Fruit fly (Drosophila melanogaster) whole organism, embryonic: ENCODE results near the gene fz3.
A peak's percentile ranks its signal among the peaks of the same experiment; 100 is the strongest.

ENCODE experiments used
- Atf6 ChIP-seq: fragments of 200-800 bp; sonication (Bioruptor generic); IDR thresholded peaks from 2 replicates; pipeline ENCODE4 v1.3.6; 2022; ENCODE audit warnings: missing biosample characterization, missing genetic modification characterization
- Bteb2 ChIP-seq: fragments of 200-800 bp; sonication (Bioruptor generic); optimal IDR thresholded peaks from 2 replicates; lab custom pipeline; 2016; ENCODE audit warnings: missing biosample characterization, missing genetic modification characterization
- CG10209 ChIP-seq: fragments of 200-800 bp; sonication (Bioruptor generic); optimal IDR thresholded peaks from 3 replicates; lab custom pipeline; 2017; ENCODE audit warnings: missing biosample characterization, mild to moderate bottlenecking, missing genetic modification characterization, missing genetic modification reagents
- CG10267 ChIP-seq: fragments of 200-800 bp; sonication (Bioruptor generic); optimal IDR thresholded peaks from 2 replicates; lab custom pipeline; 2018; ENCODE audit warnings: missing biosample characterization, mild to moderate bottlenecking, missing genetic modification characterization, moderate library complexity
- CG11093 ChIP-seq: fragments of 200-800 bp; sonication (Bioruptor generic); IDR thresholded peaks from 3 replicates; pipeline ENCODE4 v1.3.6; 2022; ENCODE audit warnings: missing biosample characterization, missing genetic modification characterization
- CG11723 ChIP-seq: fragments of 200-800 bp; sonication (Bioruptor generic); optimal IDR thresholded peaks from 2 replicates; lab custom pipeline; 2017; ENCODE audit warnings: missing biosample characterization, mild to moderate bottlenecking, missing genetic modification characterization
- CG12071 ChIP-seq: fragments of 200-800 bp; sonication (Bioruptor generic); optimal IDR thresholded peaks from 3 replicates; lab custom pipeline; 2018; ENCODE audit warnings: missing biosample characterization, mild to moderate bottlenecking, missing genetic modification characterization
- CG14710 ChIP-seq: fragments of 200-800 bp; sonication (Bioruptor generic); optimal IDR thresholded peaks from 3 replicates; lab custom pipeline; 2019; ENCODE audit warnings: missing biosample characterization, mild to moderate bottlenecking, missing genetic modification characterization, moderate library complexity
- CG17829 ChIP-seq: fragments of 200-800 bp; optimal IDR thresholded peaks from 2 replicates; lab custom pipeline; 2019; ENCODE audit warnings: missing biosample characterization, mild to moderate bottlenecking, missing genetic modification characterization, moderate library complexity
- CG2116 ChIP-seq: fragments of 200-800 bp; sonication (Bioruptor generic); optimal IDR thresholded peaks from 3 replicates; lab custom pipeline; 2018; ENCODE audit warnings: missing biosample characterization, mild to moderate bottlenecking, missing genetic modification characterization
- CG2712 ChIP-seq: fragments of 200-800 bp; optimal IDR thresholded peaks from 3 replicates; lab custom pipeline; 2019; ENCODE audit warnings: missing biosample characterization, mild to moderate bottlenecking, missing genetic modification characterization, moderate library complexity
- CG2875 ChIP-seq: fragments of 200-800 bp; sonication (Bioruptor generic); optimal IDR thresholded peaks from 2 replicates; lab custom pipeline; 2017; ENCODE audit warnings: missing biosample characterization, mild to moderate bottlenecking, missing genetic modification characterization, missing genetic modification reagents
- CG31441 ChIP-seq: fragments of 200-800 bp; sonication (Bioruptor generic); IDR thresholded peaks from 2 replicates; pipeline ENCODE4 v1.3.6; 2022; ENCODE audit warnings: missing biosample characterization, missing genetic modification characterization
- CG4424 ChIP-seq: fragments of 200-800 bp; sonication (Bioruptor generic); optimal IDR thresholded peaks from 3 replicates; lab custom pipeline; 2016; ENCODE audit warnings: missing biosample characterization, missing genetic modification characterization
- CG5953 ChIP-seq: fragments of 200-800 bp; sonication (Bioruptor generic); IDR thresholded peaks from 2 replicates; pipeline ENCODE4 v1.3.6; 2022; ENCODE audit warnings: missing biosample characterization, missing genetic modification characterization
- CG7839 ChIP-seq: fragments of 200-800 bp; sonication (Bioruptor generic); optimal IDR thresholded peaks from 3 replicates; lab custom pipeline; 2018; ENCODE audit warnings: missing biosample characterization, mild to moderate bottlenecking, missing genetic modification characterization, moderate library complexity
- CG8944 ChIP-seq: fragments of 200-800 bp; sonication (Bioruptor generic); optimal IDR thresholded peaks from 3 replicates; lab custom pipeline; 2016; ENCODE audit warnings: missing biosample characterization, missing genetic modification characterization
- Deaf1 ChIP-seq: fragments of 200-800 bp; optimal IDR thresholded peaks from 3 replicates; lab custom pipeline; 2019; ENCODE audit warnings: missing biosample characterization, mild to moderate bottlenecking, missing genetic modification characterization, moderate library complexity
- Dp ChIP-seq: fragments of 200-800 bp; sonication (Bioruptor generic); optimal IDR thresholded peaks from 2 replicates; lab custom pipeline; 2018; ENCODE audit warnings: missing biosample characterization, mild to moderate bottlenecking, missing genetic modification characterization, moderate library complexity
- Dref ChIP-seq: fragments of 200-800 bp; sonication (Bioruptor generic); IDR thresholded peaks from 2 replicates; pipeline ENCODE4 v1.3.6; 2022; ENCODE audit warnings: missing biosample characterization, missing genetic modification characterization
- E2f1 ChIP-seq: fragments of 200-800 bp; sonication (Bioruptor generic); IDR thresholded peaks from 2 replicates; pipeline ENCODE4 v1.3.6; 2022; ENCODE audit warnings: missing biosample characterization, missing genetic modification characterization
- Fer2 ChIP-seq: fragments of 200-800 bp; sonication (Bioruptor generic); optimal IDR thresholded peaks from 2 replicates; lab custom pipeline; 2018; ENCODE audit warnings: missing biosample characterization, mild to moderate bottlenecking, missing genetic modification characterization, moderate library complexity
- H15 ChIP-seq: fragments of 200-800 bp; sonication (Bioruptor generic); IDR thresholded peaks from 3 replicates; pipeline ENCODE4 v1.3.6; 2022; ENCODE audit warnings: missing biosample characterization, missing genetic modification characterization
- HLH3B ChIP-seq: fragments of 200-800 bp; sonication (Bioruptor generic); IDR thresholded peaks from 2 replicates; pipeline ENCODE4 v1.3.6; 2022; ENCODE audit warnings: missing biosample characterization, missing genetic modification characterization
- Med ChIP-seq: fragments of 200-800 bp; sonication (Bioruptor generic); peaks from one replicate; lab custom pipeline; 2016; ENCODE audit warnings: missing biosample characterization, missing genetic modification characterization, mild to moderate bottlenecking, inconsistent platforms, moderate library complexity
- Neu2 ChIP-seq: fragments of 200-800 bp; sonication (Bioruptor generic); optimal IDR thresholded peaks from 3 replicates; lab custom pipeline; 2016; ENCODE audit warnings: missing biosample characterization, missing genetic modification characterization, borderline replicate concordance
- Ptx1 ChIP-seq: fragments of 200-800 bp; sonication (Bioruptor generic); IDR thresholded peaks from 2 replicates; pipeline ENCODE4 v1.3.6; 2022; ENCODE audit warnings: missing biosample characterization, missing genetic modification characterization
- Ravus ChIP-seq: fragments of 200-800 bp; sonication (Bioruptor generic); IDR thresholded peaks from 2 replicates; pipeline ENCODE4 v1.3.6; 2022; ENCODE audit warnings: missing biosample characterization, missing genetic modification characterization
- Side ChIP-seq: fragments of 200-800 bp; sonication (Bioruptor generic); optimal IDR thresholded peaks from 2 replicates; lab custom pipeline; 2016; ENCODE audit warnings: missing biosample characterization, missing genetic modification characterization
- ap ChIP-seq: fragments of 200-800 bp; sonication (Bioruptor generic); IDR thresholded peaks from 2 replicates; pipeline ENCODE4 v1.3.6; 2022; ENCODE audit warnings: missing biosample characterization, missing genetic modification characterization
- bab2 ChIP-seq: fragments of 200-800 bp; sonication (Bioruptor generic); optimal IDR thresholded peaks from 2 replicates; lab custom pipeline; 2016; ENCODE audit warnings: missing biosample characterization, missing genetic modification characterization
- br ChIP-seq: fragments of >200 bp; optimal IDR thresholded peaks from 2 replicates; lab custom pipeline; 2017
- ci ChIP-seq: fragments of 200-800 bp; sonication (Bioruptor generic); IDR thresholded peaks from 3 replicates; pipeline ENCODE4 v1.3.6; 2022; ENCODE audit warnings: missing biosample characterization, missing genetic modification characterization
- dmrt11E ChIP-seq: fragments of 200-800 bp; sonication (Bioruptor generic); optimal IDR thresholded peaks from 3 replicates; lab custom pipeline; 2018; ENCODE audit warnings: missing biosample characterization, mild to moderate bottlenecking, missing genetic modification characterization, moderate library complexity
- fd64A ChIP-seq: fragments of 200-800 bp; sonication (Bioruptor generic); optimal IDR thresholded peaks from 3 replicates; lab custom pipeline; 2018; ENCODE audit warnings: missing biosample characterization, mild to moderate bottlenecking, missing genetic modification characterization
- gsb-n ChIP-seq: fragments of 200-800 bp; sonication (Bioruptor generic); optimal IDR thresholded peaks from 3 replicates; lab custom pipeline; 2018; ENCODE audit warnings: missing biosample characterization, mild to moderate bottlenecking, missing genetic modification characterization
- jumu ChIP-seq: fragments of 200-800 bp; sonication (Bioruptor generic); optimal IDR thresholded peaks from 3 replicates; lab custom pipeline; 2016; ENCODE audit warnings: missing biosample characterization, missing genetic modification characterization
- lab ChIP-seq: fragments of 200-800 bp; sonication (Bioruptor generic); optimal IDR thresholded peaks from 3 replicates; lab custom pipeline; 2017; ENCODE audit warnings: missing biosample characterization, missing genetic modification characterization, mild to moderate bottlenecking, moderate library complexity, missing genetic modification reagents
- mam ChIP-seq: fragments of 200-800 bp; sonication (Bioruptor generic); optimal IDR thresholded peaks from 3 replicates; lab custom pipeline; 2016; ENCODE audit warnings: missing biosample characterization, missing genetic modification characterization
- otp ChIP-seq: fragments of 200-800 bp; sonication (Bioruptor generic); IDR thresholded peaks from 3 replicates; pipeline ENCODE4, ENCODE4 v1.3.6; 2022; ENCODE audit warnings: missing biosample characterization, missing genetic modification characterization
- phol ChIP-seq: fragments of 200-800 bp; sonication (Bioruptor generic); optimal IDR thresholded peaks from 3 replicates; lab custom pipeline; 2018; ENCODE audit warnings: missing biosample characterization, mild to moderate bottlenecking, missing genetic modification characterization, moderate library complexity
- pnt ChIP-seq: fragments of 200-800 bp; sonication (Bioruptor generic); optimal IDR thresholded peaks from 3 replicates; lab custom pipeline; 2016; ENCODE audit warnings: missing biosample characterization, missing genetic modification characterization
- pzg ChIP-seq: fragments of 200-800 bp; sonication (Bioruptor generic); optimal IDR thresholded peaks from 3 replicates; lab custom pipeline; 2018; ENCODE audit warnings: missing biosample characterization, mild to moderate bottlenecking, missing genetic modification characterization, moderate library complexity
- row ChIP-seq: fragments of 200-800 bp; sonication (Bioruptor generic); IDR thresholded peaks from 3 replicates; pipeline ENCODE4 v1.3.6; 2022; ENCODE audit warnings: missing biosample characterization, missing genetic modification characterization
- sens ChIP-seq: fragments of 200-800 bp; sonication (Bioruptor generic); peaks from one replicate; lab custom pipeline; 2016; ENCODE audit warnings: missing biosample characterization, missing genetic modification characterization
- slbo ChIP-seq: fragments of 200-800 bp; sonication (Bioruptor generic); IDR thresholded peaks from 2 replicates; pipeline ENCODE4 v1.3.6; 2022; ENCODE audit warnings: missing biosample characterization, missing genetic modification characterization
- sqz ChIP-seq: fragments of 200-800 bp; sonication (Bioruptor generic); optimal IDR thresholded peaks from 3 replicates; lab custom pipeline; 2018; ENCODE audit warnings: missing biosample characterization, mild to moderate bottlenecking, missing genetic modification characterization
- sr ChIP-seq: fragments of 200-800 bp; sonication (Bioruptor generic); IDR thresholded peaks from 3 replicates; pipeline ENCODE4 v1.3.6; 2022; ENCODE audit warnings: missing biosample characterization, missing genetic modification characterization
- vvl ChIP-seq: fragments of 200-800 bp; sonication (Bioruptor generic); IDR thresholded peaks from 2 replicates; pipeline ENCODE4 v1.3.6; 2022; ENCODE audit warnings: missing biosample characterization, missing genetic modification characterization
- zen ChIP-seq: fragments of 200-800 bp; sonication (Bioruptor generic); optimal IDR thresholded peaks from 3 replicates; lab custom pipeline; 2018; ENCODE audit warnings: missing biosample characterization, mild to moderate bottlenecking, missing genetic modification characterization, moderate library complexity

fz3 gene

dm6 chrX:771431-772064, 1.8 kb downstream of the fz3 start (continued):
- TF ChIP-seq CG11093 (GFP tag; lab: Robert Waterston, UW): 0 out of 3 replicates have a peak, but pooled peaks have one; percentile 14
- peak; percentile 48 for TF ChIP-seq gsb-n (tag; lab: Kevin White, UChicago)
- peak; percentile 54 for TF ChIP-seq row (GFP tag; lab: Robert Waterston, UW)
- no peak for TF ChIP-seq Dp (GFP tag; lab: Kevin White, UChicago)
- TF ChIP-seq Ravus (GFP tag; lab: Robert Waterston, UW): no peak
- TF ChIP-seq CG4424 (GFP tag; lab: Kevin White, UChicago): peak; percentile 46
- TF ChIP-seq CG31441 (GFP tag; lab: Robert Waterston, UW): peak; percentile 42; the same call in 1 of the 2 replicates
- peak; percentile 71 for TF ChIP-seq dmrt11E (tag; lab: Kevin White, UChicago)
- TF ChIP-seq H15 (GFP tag; lab: Robert Waterston, UW): 0 out of 3 replicates have a peak, but pooled peaks have one; percentile 19
- TF ChIP-seq CG10209 (GFP tag; lab: Kevin White, UChicago): peak; percentile 12
- peak; percentile 94 for TF ChIP-seq sens (GFP tag; lab: Kevin White, UChicago)
- TF ChIP-seq pzg (GFP tag; lab: Kevin White, UChicago): no peak
- no peak for TF ChIP-seq Dref
- TF ChIP-seq CG10267 (tag; lab: Kevin White, UChicago): peak; percentile 48
- peak; percentile 52 for TF ChIP-seq CG2712 (tag; lab: Kevin White, UChicago)
- peak; percentile 83 for TF ChIP-seq Med
- peak; percentile 24 for TF ChIP-seq CG12071 (GFP tag; lab: Kevin White, UChicago)
- 0 out of 2 replicates have a peak, but pooled peaks have one; percentile 22 for TF ChIP-seq vvl (GFP tag; lab: Robert Waterston, UW)
- peak; percentile 45 for TF ChIP-seq CG14710 (tag; lab: Kevin White, UChicago)
- TF ChIP-seq slbo: no peak
- no peak for TF ChIP-seq Bteb2 (GFP tag; lab: Kevin White, UChicago)
- TF ChIP-seq ci (GFP tag; lab: Robert Waterston, UW): peak; percentile 63; the same call in 1 of the 3 replicates
- TF ChIP-seq zen: peak; percentile 30
- no peak for TF ChIP-seq mam (GFP tag; lab: Kevin White, UChicago)
- 0 out of 2 replicates have a peak, but pooled peaks have one; percentile 35 for TF ChIP-seq HLH3B (GFP tag; lab: Robert Waterston, UW)
- TF ChIP-seq sr (GFP tag; lab: Robert Waterston, UW): no peak
- TF ChIP-seq Ptx1 (GFP tag; lab: Robert Waterston, UW): 0 out of 2 replicates have a peak, but pooled peaks have one; percentile 41
- peak; percentile 32 for TF ChIP-seq jumu (GFP tag; lab: Kevin White, UChicago)
- no peak for TF ChIP-seq CG5953 (GFP tag; lab: Robert Waterston, UW)
- peak; percentile 6 for TF ChIP-seq Side (GFP tag; lab: Kevin White, UChicago)
- 0 out of 3 replicates have a peak, but pooled peaks have one; percentile 49 for TF ChIP-seq otp
- peak; percentile 56 for TF ChIP-seq CG7839 (tag; lab: Kevin White, UChicago)
- peak; percentile 56 for TF ChIP-seq phol (tag; lab: Kevin White, UChicago)
- TF ChIP-seq Neu2: peak; percentile 92
- TF ChIP-seq sqz (GFP tag; lab: Kevin White, UChicago): peak; percentile 43
- no peak for TF ChIP-seq CG11723 (GFP tag; lab: Kevin White, UChicago)
- peak; percentile 1 for TF ChIP-seq CG17829 (tag; lab: Kevin White, UChicago)
- TF ChIP-seq Atf6 (GFP tag; lab: Robert Waterston, UW): no peak
- peak; percentile 5 for TF ChIP-seq CG2875 (GFP tag; lab: Kevin White, UChicago)
- no peak for TF ChIP-seq CG2116
- TF ChIP-seq pnt (GFP tag; lab: Kevin White, UChicago): peak; percentile 31
- TF ChIP-seq lab: peak; percentile 11
- peak; percentile 21 for TF ChIP-seq CG8944 (GFP tag; lab: Kevin White, UChicago)
- TF ChIP-seq Deaf1 (tag; lab: Kevin White, UChicago): peak; percentile 11
- no peak for TF ChIP-seq Fer2
- TF ChIP-seq fd64A (GFP tag; lab: Kevin White, UChicago): no peak
- TF ChIP-seq ap (GFP tag; lab: Robert Waterston, UW): 0 out of 2 replicates have a peak, but pooled peaks have one; percentile 15
- peak; percentile 28 for TF ChIP-seq bab2 (GFP tag; lab: Kevin White, UChicago)
- TF ChIP-seq E2f1: peak; percentile 23; the same call in 1 of the 2 replicates
- no peak for TF ChIP-seq br (lab: Kevin White, UChicago)
